Worm (Caenorhabditis elegans): Measurements from ENCODE around the gene col-122.

DNA sequence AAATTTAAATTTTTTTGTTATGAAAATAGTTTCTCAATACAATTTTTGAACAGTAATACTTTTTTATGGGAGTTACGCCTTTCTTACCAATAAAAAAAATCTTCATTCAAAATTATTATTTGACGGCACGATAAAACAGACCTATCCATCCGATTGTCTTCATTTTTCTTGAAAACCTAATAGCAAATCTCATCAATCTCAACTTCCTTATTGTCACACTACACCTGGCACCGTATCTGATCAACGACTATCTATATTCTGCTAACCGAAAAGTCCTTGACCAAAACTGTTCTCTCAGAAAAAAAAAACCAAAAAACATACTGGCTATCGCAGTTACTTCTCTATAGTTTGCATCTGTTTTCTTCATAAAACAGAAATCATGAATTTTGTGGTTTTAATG lies 27.1 kb upstream of the col-122 start:
- TF ChIP-seq nhr-237 (tag; optimal IDR thresholded peaks at IDR 0.05) (no peak), snpc-4 (tag; optimal IDR thresholded peaks at IDR 0.05) (no peak), nhr-11 (tag; optimal IDR thresholded peaks at IDR 0.05) (no peak), nhr-12 (tag; optimal IDR thresholded peaks at IDR 0.05) (no peak), nhr-23 (tag; optimal IDR thresholded peaks at IDR 0.05) (no peak), ama-1 (optimal IDR thresholded peaks at IDR 0.05) (no peak), lin-39 (tag; optimal IDR thresholded peaks at IDR 0.05) (no peak), alr-1 (tag; optimal IDR thresholded peaks at IDR 0.05) (no peak), egl-27 (tag; optimal IDR thresholded peaks at IDR 0.05) (no peak), mdl-1 (tag; optimal IDR thresholded peaks at IDR 0.05) (no peak), unc-55 (GFP tag; optimal IDR thresholded peaks at IDR 0.05) (no peak), blmp-1 (tag; optimal IDR thresholded peaks at IDR 0.05; ENCODE audit: insufficient read depth) (no peak), lsy-2 (tag; optimal IDR thresholded peaks at IDR 0.05) (no peak)

Measured in whole organism, L2 larva.